Fruit fly (Drosophila melanogaster): ENCODE data around the gene ImpE2.
A peak's percentile ranks its signal among the peaks of the same experiment; 100 is the strongest.

DNA sequence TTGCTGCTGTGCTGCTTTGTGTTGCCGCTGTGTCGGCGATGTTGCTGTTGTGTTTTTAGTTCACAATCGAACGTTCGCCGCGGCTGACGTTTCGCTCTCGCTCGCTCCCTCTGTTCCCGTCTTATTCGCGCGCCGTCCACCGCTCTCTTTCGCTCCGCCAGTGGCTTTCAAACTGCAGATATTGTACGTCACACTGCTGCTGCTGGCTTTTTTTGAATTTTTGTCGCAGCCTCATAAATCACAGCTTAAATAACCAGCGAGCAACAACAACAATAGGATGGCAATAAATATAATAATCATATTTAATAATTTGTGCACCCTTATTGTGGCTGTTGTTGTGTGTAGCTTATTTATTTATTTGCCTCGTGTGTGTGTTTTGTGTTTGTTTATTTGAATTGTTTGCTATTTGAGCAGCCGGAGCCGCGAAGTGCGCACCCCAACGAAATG is 31.1 kb upstream of the ImpE2 start:
- TF ChIP-seq GATAd (GFP tag; optimal IDR thresholded peaks at IDR 0.05) (no peak), h (GFP tag; optimal IDR thresholded peaks at IDR 0.05) (peak; percentile 44), Hr78 (GFP tag; optimal IDR thresholded peaks at IDR 0.05) (no peak), Myc (optimal IDR thresholded peaks at IDR 0.05) (peak; percentile 57), HLH106 (tag; optimal IDR thresholded peaks at IDR 0.05) (no peak), OdsH (GFP tag; optimal IDR thresholded peaks at IDR 0.05) (no peak), dl (GFP tag; optimal IDR thresholded peaks at IDR 0.05; ENCODE audit: insufficient read depth in 1 of 2, partially characterized antibody in 2 of 2) (peak; percentile 16 to 40)

All from whole organism, wandering third instar larva.